Worm (Caenorhabditis elegans) whole organism, young adult: ENCODE results near the gene flp-19.

ENCODE experiments used
- B0336.3 ChIP-seq: fragments of 200-800 bp; sonication (Bioruptor generic); IDR thresholded peaks from 2 replicates; pipeline ENCODE4 v1.3.6; 2022; ENCODE audit warnings: missing genetic modification characterization, missing compliant biosample characterization
- F22D6.2 ChIP-seq: sonication (generic microtip); optimal IDR thresholded peaks from 2 replicates; lab custom pipeline; 2016; ENCODE audit warnings: mild to moderate bottlenecking, missing genetic modification characterization, missing compliant biosample characterization
- F49E8.2 ChIP-seq: sonication (generic microtip); optimal IDR thresholded peaks from 3 replicates; lab custom pipeline; 2017; ENCODE audit warnings: missing genetic modification characterization, mild to moderate bottlenecking, missing compliant biosample characterization, antibody characterized with exemption, moderate library complexity; ENCODE audit not compliant: insufficient read depth
- ZK185.1 ChIP-seq: sonication (generic microtip); optimal IDR thresholded peaks from 2 replicates; lab custom pipeline; 2016; ENCODE audit warnings: mild to moderate bottlenecking, missing genetic modification characterization, missing compliant biosample characterization; ENCODE audit not compliant: poor library complexity, severe bottlenecking
- ama-1 ChIP-seq, 3 experiments: fragments of 150-350 bp in 1 of 3; sonication (generic microtip) in 2 of 3; optimal IDR thresholded peaks; 2 replicates each; lab custom pipeline; 2014 to 2018; ENCODE audit warnings: missing biosample characterization in 2 of 3, missing genetic modification characterization in 2 of 3, missing genetic modification reagents in 2 of 3
- athp-1 ChIP-seq: sonication (generic microtip); optimal IDR thresholded peaks from 2 replicates; lab custom pipeline; 2017; ENCODE audit warnings: mild to moderate bottlenecking, missing genetic modification characterization, missing compliant biosample characterization
- lsl-1 ChIP-seq: fragments of 200-800 bp; sonication (Bioruptor generic); optimal IDR thresholded peaks from 2 replicates; lab custom pipeline; 2018; ENCODE audit warnings: mild to moderate bottlenecking, missing genetic modification characterization, moderate library complexity, missing compliant biosample characterization
- madf-10 ChIP-seq: sonication (generic microtip); optimal IDR thresholded peaks from 2 replicates; lab custom pipeline; 2016; ENCODE audit warnings: mild to moderate bottlenecking, missing genetic modification characterization, missing compliant biosample characterization
- nhr-90 ChIP-seq: sonication (generic microtip); optimal IDR thresholded peaks from 2 replicates; lab custom pipeline; 2016; ENCODE audit warnings: missing genotype, mild to moderate bottlenecking, missing genetic modification characterization, missing compliant biosample characterization
- snpc-1.1 ChIP-seq: sonication (generic microtip); optimal IDR thresholded peaks from 2 replicates; lab custom pipeline; 2017; ENCODE audit warnings: missing genetic modification characterization, mild to moderate bottlenecking, missing compliant biosample characterization, antibody characterized with exemption, moderate library complexity, missing genotype, missing genetic modification reagents; ENCODE audit not compliant: insufficient read depth
- unc-62 ChIP-seq: fragments of 150-350 bp; optimal IDR thresholded peaks from 2 replicates; lab custom pipeline; 2014; ENCODE audit warnings: missing biosample characterization, missing genetic modification reagents, missing genetic modification characterization
- zfh-2 ChIP-seq: fragments of 200-800 bp; sonication (Bioruptor generic); conservative IDR thresholded peaks from 2 replicates; pipeline ENCODE4 v1.3.6; 2022; ENCODE audit warnings: missing genetic modification reagents, missing genetic modification characterization, missing compliant biosample characterization
- ztf-18 ChIP-seq: sonication (generic microtip); optimal IDR thresholded peaks from 2 replicates; lab custom pipeline; 2016; ENCODE audit warnings: missing genotype, mild to moderate bottlenecking, missing genetic modification characterization, missing compliant biosample characterization

ce11 chrX:10622607-10623006 lies 18.1 kb downstream of the flp-19 start:
- TF ChIP-seq ZK185.1 (tag; lab: Kevin White, UChicago) (no peak), snpc-1.1 (tag; lab: Kevin White, UChicago) (no peak), ama-1 (optimal IDR thresholded peaks at IDR 0.05; lab: Kevin White, UChicago) (no peak), ama-1 (GFP tag; optimal IDR thresholded peaks at IDR 0.05; lab: Kevin White, UChicago) (no peak), madf-10 (tag; lab: Kevin White, UChicago) (no peak), F49E8.2 (tag; lab: Kevin White, UChicago) (no peak), B0336.3 (no peak), unc-62 (GFP tag; lab: Kevin White, UChicago) (no peak), nhr-90 (tag; lab: Kevin White, UChicago) (no peak), zfh-2 (GFP tag; lab: Robert Waterston, UW) (no peak), ztf-18 (tag; lab: Kevin White, UChicago) (no peak), lsl-1 (no peak), F22D6.2 (no peak), athp-1 (tag; lab: Kevin White, UChicago) (no peak)
